Worm (Caenorhabditis elegans) whole organism, L3 larva: Measurements from ENCODE around the gene mam-7.

Experiments used
- aly-2 ChIP-seq: fragments of 150-350 bp; optimal IDR thresholded peaks from 2 replicates; lab custom pipeline; 2014; ENCODE audit warnings: missing biosample characterization, missing genetic modification characterization
- ama-1 ChIP-seq: fragments of 150-350 bp; optimal IDR thresholded peaks from 2 replicates; lab custom pipeline; 2018
- fos-1 ChIP-seq: fragments of 150-350 bp; optimal IDR thresholded peaks from 2 replicates; lab custom pipeline; 2014; ENCODE audit warnings: missing biosample characterization, missing genetic modification characterization
- hmg-11 ChIP-seq: sonication (generic microtip); optimal IDR thresholded peaks from 2 replicates; lab custom pipeline; 2016; ENCODE audit warnings: missing genetic modification characterization, missing compliant biosample characterization
- lin-15B ChIP-seq: fragments of 150-350 bp; optimal IDR thresholded peaks from 2 replicates; lab custom pipeline; 2014; ENCODE audit warnings: missing biosample characterization, missing genetic modification characterization
- lsy-12 ChIP-seq: sonication (generic microtip); optimal IDR thresholded peaks from 2 replicates; lab custom pipeline; 2016; ENCODE audit warnings: mild to moderate bottlenecking, missing genetic modification characterization, missing compliant biosample characterization
- nhr-12 ChIP-seq: fragments of 150-350 bp; optimal IDR thresholded peaks from 2 replicates; lab custom pipeline; 2014; ENCODE audit warnings: missing biosample characterization, missing genetic modification characterization
- nhr-237 ChIP-seq: fragments of 150-350 bp; optimal IDR thresholded peaks from 2 replicates; lab custom pipeline; 2014; ENCODE audit warnings: missing biosample characterization, missing genetic modification characterization
- pqm-1 ChIP-seq: fragments of 150-350 bp; optimal IDR thresholded peaks from 2 replicates; lab custom pipeline; 2017; ENCODE audit warnings: missing biosample characterization, missing genetic modification characterization, inconsistent platforms
- unc-62 ChIP-seq: fragments of 150-350 bp; sonication (generic microtip); optimal IDR thresholded peaks from 4 replicates; lab custom pipeline; 2014; ENCODE audit warnings: missing biosample characterization, missing genetic modification reagents, missing genetic modification characterization

ce11 chrIII:9885609-9886008, 7.3 kb upstream of the mam-7 start:
- TF ChIP-seq ama-1 (lab: Kevin White, UChicago), result no peak
- TF ChIP-seq nhr-237 (tag; lab: Kevin White, UChicago), result no peak
- no peak for TF ChIP-seq fos-1 (tag; lab: Kevin White, UChicago)
- no peak for TF ChIP-seq pqm-1 (tag; lab: Kevin White, UChicago)
- TF ChIP-seq lsy-12 (tag; lab: Kevin White, UChicago), result no peak
- no peak for TF ChIP-seq aly-2 (tag; lab: Kevin White, UChicago)
- TF ChIP-seq hmg-11 (tag; lab: Kevin White, UChicago), result no peak
- no peak for TF ChIP-seq lin-15B (tag; lab: Kevin White, UChicago)
- TF ChIP-seq nhr-12, result no peak
- no peak for TF ChIP-seq unc-62
